Fruit fly (Drosophila melanogaster) whole organism, pupa: ENCODE results near the gene PGRP-LE.

Experiments used
- CG13204 ChIP-seq: fragments of 200-800 bp; sonication (Bioruptor generic); optimal IDR thresholded peaks from 2 replicates; lab custom pipeline; 2018; ENCODE audit warnings: missing biosample characterization, mild to moderate bottlenecking, missing genetic modification characterization, moderate library complexity
- CG32121 ChIP-seq: fragments of 200-800 bp; sonication (Bioruptor generic); IDR thresholded peaks from 2 replicates; pipeline ENCODE4 v1.3.6; 2022; ENCODE audit warnings: missing biosample characterization, missing genetic modification characterization
- CG9948 ChIP-seq: fragments of 200-800 bp; sonication (Bioruptor generic); optimal IDR thresholded peaks from 2 replicates; lab custom pipeline; 2018; ENCODE audit warnings: missing biosample characterization, mild to moderate bottlenecking, missing genetic modification characterization, moderate library complexity
- D1 ChIP-seq: fragments of 200-800 bp; sonication (Bioruptor generic); optimal IDR thresholded peaks from 2 replicates; lab custom pipeline; 2018; ENCODE audit warnings: missing biosample characterization, mild to moderate bottlenecking, missing genetic modification characterization, moderate library complexity

DNA sequence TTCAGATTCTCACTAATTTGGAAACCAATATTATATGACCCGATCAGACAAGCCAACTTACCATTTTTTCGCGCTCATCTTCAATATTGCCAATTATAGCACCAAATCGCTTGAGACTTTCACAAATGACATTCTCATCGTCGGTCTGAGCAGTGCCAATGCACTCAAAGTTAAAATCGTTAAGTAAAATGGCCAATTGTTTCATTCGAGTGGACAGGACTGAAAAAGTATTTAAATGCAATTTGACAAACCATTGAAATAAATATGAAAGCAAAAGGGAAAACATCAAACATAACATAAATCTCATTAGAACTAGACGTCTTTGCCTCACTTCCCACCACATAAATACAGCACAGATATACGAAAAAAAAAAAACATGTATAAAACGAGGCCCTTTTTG is 47.7 kb downstream of the PGRP-LE start, which contains the start of gene CG8260:
- TF ChIP-seq CG32121 (GFP tag; lab: Robert Waterston, UW): no peak
- no peak for TF ChIP-seq D1 (tag; lab: Kevin White, UChicago)
- no peak for TF ChIP-seq CG13204
- TF ChIP-seq CG9948 (tag; lab: Kevin White, UChicago): no peak
